Worm (Caenorhabditis elegans) whole organism, midembryonic: ENCODE measurements around the gene H20J04.1.

Experiments
- T22C8.4 ChIP-seq: fragments of 200-800 bp; sonication (Bioruptor generic); IDR thresholded peaks from 2 replicates; pipeline ENCODE4 v1.3.6; 2022; ENCODE audit warnings: missing genetic modification characterization, missing compliant biosample characterization
- cog-1 ChIP-seq: sonication (generic microtip); optimal IDR thresholded peaks from 2 replicates; lab custom pipeline; 2016; ENCODE audit warnings: missing genetic modification characterization, missing compliant biosample characterization
- flt-1 ChIP-seq: fragments of 200-800 bp; sonication (Bioruptor generic); IDR thresholded peaks from 2 replicates; pipeline ENCODE4 v1.3.6; 2022; ENCODE audit warnings: missing genetic modification characterization, missing compliant biosample characterization
- klf-2 ChIP-seq: fragments of 200-800 bp; sonication (Bioruptor generic); conservative IDR thresholded peaks from 2 replicates; pipeline ENCODE4 v1.3.6; 2022; ENCODE audit warnings: missing genetic modification reagents, missing genetic modification characterization, missing compliant biosample characterization
- med-1 ChIP-seq: sonication (generic microtip); optimal IDR thresholded peaks from 2 replicates; lab custom pipeline; 2017; ENCODE audit warnings: missing genetic modification characterization, mild to moderate bottlenecking, missing compliant biosample characterization, antibody characterized with exemption, missing genetic modification reagents; ENCODE audit not compliant: insufficient read depth
- ref-1 ChIP-seq: fragments of 200-800 bp; sonication (Bioruptor generic); conservative IDR thresholded peaks from 2 replicates; pipeline ENCODE4 v1.3.6; 2022; ENCODE audit warnings: missing genetic modification reagents, missing genetic modification characterization, missing compliant biosample characterization
- tab-1 ChIP-seq: fragments of 200-800 bp; sonication (Bioruptor generic); IDR thresholded peaks from 2 replicates; pipeline ENCODE4 v1.3.6; 2022; ENCODE audit warnings: missing genetic modification characterization, missing compliant biosample characterization
- ztf-23 ChIP-seq: fragments of 200-800 bp; sonication (Bioruptor generic); IDR thresholded peaks from 2 replicates; pipeline ENCODE4 v1.3.6; 2022; ENCODE audit warnings: missing genetic modification reagents, missing genetic modification characterization, missing compliant biosample characterization
- ztf-29 ChIP-seq: fragments of 200-800 bp; sonication (Bioruptor generic); IDR thresholded peaks from 2 replicates; pipeline ENCODE4 v1.3.6; 2022; ENCODE audit warnings: missing genetic modification reagents, missing genetic modification characterization, missing compliant biosample characterization

H20J04.1 gene

ce11 chrII:4359219-4359618 lies 3.8 kb downstream of the H20J04.1 start:
- TF ChIP-seq cog-1 = no peak
- TF ChIP-seq ztf-29 = no peak
- no peak for TF ChIP-seq T22C8.4 (GFP tag; lab: Robert Waterston, UW)
- no peak for TF ChIP-seq klf-2 (GFP tag; lab: Robert Waterston, UW)

ce11 chrII:4362088-4362487 lies 6.7 kb downstream of the H20J04.1 start:
- TF ChIP-seq T22C8.4 (GFP tag; lab: Robert Waterston, UW) (no peak), klf-2 (GFP tag; lab: Robert Waterston, UW) (no peak), cog-1 (no peak), ztf-23 (GFP tag; lab: Robert Waterston, UW) (no peak), tab-1 (GFP tag; lab: Robert Waterston, UW) (no peak), med-1 (GFP tag; lab: Kevin White, UChicago) (no peak), flt-1 (GFP tag; lab: Robert Waterston, UW) (no peak), ztf-29 (no peak), ref-1 (no peak)

- no peak for TF ChIP-seq med-1 (GFP tag; lab: Kevin White, UChicago)
- TF ChIP-seq ref-1 = no peak
- no peak for TF ChIP-seq T22C8.4 (GFP tag; lab: Robert Waterston, UW)
- TF ChIP-seq tab-1 (GFP tag; lab: Robert Waterston, UW) = no peak
- no peak for TF ChIP-seq ztf-23 (GFP tag; lab: Robert Waterston, UW)
- no peak for TF ChIP-seq ztf-29
- no peak for TF ChIP-seq flt-1 (GFP tag; lab: Robert Waterston, UW)
- TF ChIP-seq cog-1 = no peak
- no peak for TF ChIP-seq klf-2 (GFP tag; lab: Robert Waterston, UW)
Observed at ce11 chrII:4367923-4368322, 12.5 kb downstream of the H20J04.1 start, which contains the start of gene try-9. Gene try-9 (plus strand): TSS chrII:4368223.

ce11 chrII:4369715-4370114 lies 14.3 kb downstream of the H20J04.1 start:
- TF ChIP-seq ref-1 (no peak), med-1 (GFP tag; lab: Kevin White, UChicago) (no peak), cog-1 (no peak), ztf-23 (GFP tag; lab: Robert Waterston, UW) (no peak), tab-1 (GFP tag; lab: Robert Waterston, UW) (no peak), T22C8.4 (GFP tag; lab: Robert Waterston, UW) (no peak), flt-1 (GFP tag; lab: Robert Waterston, UW) (no peak), ztf-29 (no peak), klf-2 (GFP tag; lab: Robert Waterston, UW) (no peak)

ce11 chrII:4370842-4371241 lies 15.4 kb downstream of the H20J04.1 start:
- no peak for TF ChIP-seq med-1 (GFP tag; lab: Kevin White, UChicago)
- no peak for TF ChIP-seq flt-1 (GFP tag; lab: Robert Waterston, UW)
- TF ChIP-seq klf-2 (GFP tag; lab: Robert Waterston, UW) = no peak
- TF ChIP-seq cog-1 = no peak
- no peak for TF ChIP-seq T22C8.4 (GFP tag; lab: Robert Waterston, UW)
- TF ChIP-seq ztf-23 (GFP tag; lab: Robert Waterston, UW) = no peak
- TF ChIP-seq ztf-29 = no peak
- TF ChIP-seq tab-1 (GFP tag; lab: Robert Waterston, UW) = no peak
- TF ChIP-seq ref-1 = no peak

ce11 chrII:4372406-4372805 lies 17.0 kb downstream of the H20J04.1 start, which contains the start of gene paic-1:
Gene paic-1 (minus strand): TSS chrII:4372525.
- TF ChIP-seq flt-1 (GFP tag; lab: Robert Waterston, UW) (no peak), ztf-23 (GFP tag; lab: Robert Waterston, UW) (no peak), tab-1 (GFP tag; lab: Robert Waterston, UW) (no peak), ztf-29 (no peak), T22C8.4 (GFP tag; lab: Robert Waterston, UW) (no peak)

ce11 chrII:4372867-4373397 lies 17.5 kb downstream of the H20J04.1 start:
- TF ChIP-seq ztf-29 (no peak), ztf-23 (GFP tag; lab: Robert Waterston, UW) (no peak), cog-1 (no peak), klf-2 (GFP tag; lab: Robert Waterston, UW) (no peak), ref-1 (no peak), tab-1 (GFP tag; lab: Robert Waterston, UW) (no peak), med-1 (GFP tag; lab: Kevin White, UChicago) (no peak), T22C8.4 (GFP tag; lab: Robert Waterston, UW) (no peak), flt-1 (GFP tag; lab: Robert Waterston, UW) (no peak)

ce11 chrII:4374885-4375284 lies 19.5 kb downstream of the H20J04.1 start:
- TF ChIP-seq klf-2 (GFP tag; lab: Robert Waterston, UW) = no peak
- no peak for TF ChIP-seq ztf-29
- TF ChIP-seq flt-1 (GFP tag; lab: Robert Waterston, UW) = no peak
- TF ChIP-seq med-1 (GFP tag; lab: Kevin White, UChicago) = no peak
- no peak for TF ChIP-seq ref-1
- TF ChIP-seq cog-1 = no peak
- no peak for TF ChIP-seq tab-1 (GFP tag; lab: Robert Waterston, UW)
- no peak for TF ChIP-seq T22C8.4 (GFP tag; lab: Robert Waterston, UW)
- no peak for TF ChIP-seq ztf-23 (GFP tag; lab: Robert Waterston, UW)

ce11 chrII:4376295-4377172 lies 21.1 kb downstream of the H20J04.1 start, which contains the start of gene ntl-2:
Gene ntl-2 (minus strand): TSS chrII:4376465.
- TF ChIP-seq tab-1 (GFP tag; lab: Robert Waterston, UW) = peak; percentile 70; the same call in 1 of the 2 replicates
- no peak for TF ChIP-seq ref-1
- TF ChIP-seq cog-1 = peak; percentile 85
- TF ChIP-seq klf-2 (GFP tag; lab: Robert Waterston, UW) = 0 out of 2 replicates have a peak, but pooled peaks have one; percentile 50
- TF ChIP-seq ztf-23 (GFP tag; lab: Robert Waterston, UW) = peak; percentile 78
- no peak for TF ChIP-seq med-1 (GFP tag; lab: Kevin White, UChicago)
- 0 out of 2 replicates have a peak, but pooled peaks have one; percentile 11 for TF ChIP-seq T22C8.4 (GFP tag; lab: Robert Waterston, UW)
- TF ChIP-seq ztf-29 = peak; percentile 47; the same call in 1 of the 2 replicates
- peak; percentile 83; the same call in 1 of the 2 replicates for TF ChIP-seq flt-1 (GFP tag; lab: Robert Waterston, UW)
